Worm (Caenorhabditis elegans) whole organism, L4 larva: ENCODE data around the gene shc-2.

Experiments
- D1046.2 ChIP-seq: fragments of 200-800 bp; sonication (Bioruptor generic); IDR thresholded peaks from 2 replicates; pipeline ENCODE4 v1.3.6; 2022; ENCODE audit warnings: missing genetic modification characterization, missing compliant biosample characterization
- F26F4.8 ChIP-seq: fragments of 200-800 bp; sonication (Bioruptor generic); conservative IDR thresholded peaks from 2 replicates; pipeline ENCODE4 v1.3.6; 2022; ENCODE audit warnings: missing genetic modification characterization, missing compliant biosample characterization
- F44E2.7 ChIP-seq: fragments of 200-800 bp; sonication (Bioruptor generic); IDR thresholded peaks from 2 replicates; pipeline ENCODE4 v2.1.2; 2022; ENCODE audit warnings: missing genetic modification characterization, missing compliant biosample characterization
- T20F7.1 ChIP-seq: fragments of 200-800 bp; sonication (Bioruptor generic); optimal IDR thresholded peaks from 2 replicates; lab custom pipeline; 2018; ENCODE audit warnings: mild to moderate bottlenecking, missing genetic modification characterization, missing compliant biosample characterization
- Y105C5A.15 ChIP-seq: fragments of 200-800 bp; sonication (Bioruptor generic); IDR thresholded peaks from 2 replicates; pipeline ENCODE4 v1.3.6; 2022; ENCODE audit warnings: missing genetic modification characterization, missing compliant biosample characterization
- Y48G9A.11 ChIP-seq: fragments of 200-800 bp; sonication (Bioruptor generic); IDR thresholded peaks from 2 replicates; pipeline ENCODE4 v1.3.6; 2022; ENCODE audit warnings: missing genetic modification reagents, missing genetic modification characterization, missing compliant biosample characterization
- Y75B8A.6 ChIP-seq: fragments of 200-800 bp; sonication (Bioruptor generic); IDR thresholded peaks from 2 replicates; pipeline ENCODE4 v1.3.6; 2022; ENCODE audit warnings: missing genetic modification reagents, missing genetic modification characterization, missing compliant biosample characterization
- ZK546.5 ChIP-seq, 2 experiments: sonication (generic microtip); optimal IDR thresholded peaks; 2 replicates each; lab custom pipeline; 2017; ENCODE audit warnings: missing biosample characterization in 2 of 2, missing genetic modification characterization in 2 of 2
- ama-1 ChIP-seq: fragments of 150-350 bp; optimal IDR thresholded peaks from 2 replicates; lab custom pipeline; 2014; ENCODE audit warnings: inconsistent platforms, mixed read lengths
- attf-4 ChIP-seq: sonication (generic microtip); optimal IDR thresholded peaks from 3 replicates; lab custom pipeline; 2017; ENCODE audit warnings: missing biosample characterization, missing genetic modification characterization
- ceh-62 ChIP-seq: sonication (generic microtip); optimal IDR thresholded peaks from 2 replicates; lab custom pipeline; 2017; ENCODE audit warnings: missing biosample characterization, missing genetic modification characterization
- ceh-82 ChIP-seq: sonication (generic microtip); optimal IDR thresholded peaks from 2 replicates; lab custom pipeline; 2017; ENCODE audit warnings: missing biosample characterization, missing genetic modification characterization
- ces-1 ChIP-seq: fragments of 150-350 bp; sonication (generic microtip); optimal IDR thresholded peaks from 4 replicates; lab custom pipeline; 2014; ENCODE audit warnings: missing biosample characterization, missing genetic modification reagents, missing genetic modification characterization
- ctbp-1 ChIP-seq: fragments of 200-800 bp; sonication (Bioruptor generic); IDR thresholded peaks from 2 replicates; pipeline ENCODE4 v1.3.6; 2022; ENCODE audit warnings: missing genetic modification reagents, missing genetic modification characterization, missing compliant biosample characterization
- daf-16 ChIP-seq, 3 experiments: sonication (generic microtip); optimal IDR thresholded peaks; 2 replicates each; lab custom pipeline; 2016 to 2017; ENCODE audit warnings: missing genetic modification characterization in 3 of 3, missing genetic modification reagents in 3 of 3, mild to moderate bottlenecking in 2 of 3, missing compliant biosample characterization in 2 of 3, missing biosample characterization in 1 of 3, moderate library complexity in 1 of 3
- dmd-6 ChIP-seq: fragments of 200-800 bp; sonication (Bioruptor generic); IDR thresholded peaks from 2 replicates; pipeline ENCODE4 v1.3.6; 2022; ENCODE audit warnings: missing genetic modification reagents, missing genetic modification characterization, missing compliant biosample characterization
- dmd-8 ChIP-seq: fragments of 200-800 bp; sonication (Bioruptor generic); IDR thresholded peaks from 2 replicates; pipeline ENCODE4 v1.3.6; 2022; ENCODE audit warnings: missing genetic modification characterization, missing compliant biosample characterization
- dpl-1 ChIP-seq: fragments of 150-350 bp; optimal IDR thresholded peaks from 2 replicates; lab custom pipeline; 2014; ENCODE audit warnings: missing biosample characterization, missing genetic modification reagents, missing genetic modification characterization
- duxl-1 ChIP-seq: sonication (generic microtip); optimal IDR thresholded peaks from 2 replicates; lab custom pipeline; 2016; ENCODE audit warnings: mild to moderate bottlenecking, missing genetic modification characterization, moderate library complexity, missing compliant biosample characterization; ENCODE audit not compliant: poor library complexity
- dve-1 ChIP-seq: sonication (generic microtip); optimal IDR thresholded peaks from 2 replicates; lab custom pipeline; 2017; ENCODE audit warnings: antibody characterized with exemption, mild to moderate bottlenecking, missing genetic modification characterization, missing compliant biosample characterization; ENCODE audit not compliant: insufficient read depth
- egl-43 ChIP-seq: fragments of 200-800 bp; sonication (Bioruptor generic); IDR thresholded peaks from 2 replicates; pipeline ENCODE4 v1.3.6; 2022; ENCODE audit warnings: missing genetic modification reagents, missing genetic modification characterization, missing compliant biosample characterization
- hif-1 ChIP-seq, 2 experiments: sonication (generic microtip); optimal IDR thresholded peaks; 2 replicates each; lab custom pipeline; 2016 to 2017; ENCODE audit warnings: missing compliant biosample characterization in 2 of 2, missing genetic modification characterization in 2 of 2, missing genetic modification reagents in 2 of 2, missing genotype in 2 of 2, mild to moderate bottlenecking in 1 of 2
- hmg-1.1 ChIP-seq: fragments of 200-800 bp; sonication (Bioruptor generic); IDR thresholded peaks from 2 replicates; pipeline ENCODE4 v1.3.6; 2022; ENCODE audit warnings: missing genetic modification reagents, missing genetic modification characterization, missing compliant biosample characterization
- jun-1 ChIP-seq: fragments of 150-350 bp; optimal IDR thresholded peaks from 2 replicates; lab custom pipeline; 2014; ENCODE audit warnings: missing biosample characterization, missing genetic modification reagents, missing genetic modification characterization
- lim-7 ChIP-seq: fragments of 200-800 bp; sonication (Bioruptor generic); IDR thresholded peaks from 2 replicates; pipeline ENCODE4 v1.3.6; 2022; ENCODE audit warnings: missing genetic modification characterization, missing compliant biosample characterization
- lin-1 ChIP-seq: fragments of 200-800 bp; sonication (Bioruptor generic); IDR thresholded peaks from 2 replicates; pipeline ENCODE4 v1.3.6; 2022; ENCODE audit warnings: missing genetic modification reagents, missing genetic modification characterization, missing compliant biosample characterization
- lin-38 ChIP-seq: fragments of 200-800 bp; sonication (Bioruptor generic); IDR thresholded peaks from 2 replicates; pipeline ENCODE4 v1.3.6; 2022; ENCODE audit warnings: missing genetic modification reagents, missing genetic modification characterization, missing compliant biosample characterization
- lin-39 ChIP-seq: fragments of 150-350 bp; optimal IDR thresholded peaks from 2 replicates; lab custom pipeline; 2014; ENCODE audit warnings: missing biosample characterization, missing genetic modification reagents, missing genetic modification characterization
- madf-5 ChIP-seq, 2 experiments: fragments of 200-800 bp; sonication (Bioruptor generic); IDR thresholded peaks; 2 replicates each; pipeline ENCODE4 v1.3.6; 2022; ENCODE audit warnings: missing compliant biosample characterization in 2 of 2, missing genetic modification characterization in 2 of 2
- madf-9 ChIP-seq: fragments of 200-800 bp; sonication (Bioruptor generic); conservative IDR thresholded peaks from 2 replicates; pipeline ENCODE4 v1.3.6; 2022; ENCODE audit warnings: missing genetic modification reagents, missing genetic modification characterization, missing compliant biosample characterization
- mdt-29 ChIP-seq: fragments of 200-800 bp; sonication (Bioruptor generic); IDR thresholded peaks from 2 replicates; pipeline ENCODE4 v1.3.6; 2022; ENCODE audit warnings: missing genetic modification reagents, missing genetic modification characterization, missing compliant biosample characterization
- mes-2 ChIP-seq: sonication (generic microtip); optimal IDR thresholded peaks from 2 replicates; lab custom pipeline; 2016; ENCODE audit warnings: missing genotype, mild to moderate bottlenecking, missing genetic modification characterization, missing compliant biosample characterization; ENCODE audit not compliant: poor library complexity, severe bottlenecking
- nhr-102 ChIP-seq: sonication (generic microtip); optimal IDR thresholded peaks from 2 replicates; lab custom pipeline; 2016; ENCODE audit warnings: mild to moderate bottlenecking, missing genetic modification characterization, moderate library complexity, missing compliant biosample characterization
- nhr-111 ChIP-seq: fragments of 200-800 bp; sonication (Bioruptor generic); optimal IDR thresholded peaks from 2 replicates; lab custom pipeline; 2018; ENCODE audit warnings: mild to moderate bottlenecking, missing genetic modification characterization, missing compliant biosample characterization
- nhr-25 ChIP-seq: sonication (generic microtip); optimal IDR thresholded peaks from 2 replicates; lab custom pipeline; 2017; ENCODE audit warnings: missing genetic modification characterization, mild to moderate bottlenecking, missing compliant biosample characterization, antibody characterized with exemption, moderate library complexity, borderline replicate concordance; ENCODE audit not compliant: insufficient read depth
- nhr-42 ChIP-seq: fragments of 200-800 bp; sonication (Bioruptor generic); IDR thresholded peaks from 2 replicates; pipeline ENCODE4 v1.3.6; 2022; ENCODE audit warnings: missing genetic modification characterization, missing compliant biosample characterization
- nhr-76 ChIP-seq: fragments of 150-350 bp; optimal IDR thresholded peaks from 2 replicates; lab custom pipeline; 2014; ENCODE audit warnings: missing biosample characterization, missing genetic modification characterization
- nhr-77 ChIP-seq: fragments of 150-350 bp; optimal IDR thresholded peaks from 2 replicates; lab custom pipeline; 2014; ENCODE audit warnings: missing biosample characterization, missing genetic modification characterization
- pha-4 ChIP-seq, 2 experiments: fragments of 150-350 bp in 1 of 2; fragments of 200-800 bp in 1 of 2; sonication (Bioruptor generic) in 1 of 2; IDR thresholded peaks in 1 of 2; optimal IDR thresholded peaks in 1 of 2; 2 replicates each; pipeline versions ENCODE4 v1.3.6 to Lab custom; 2014 to 2022; ENCODE audit warnings: missing genetic modification characterization in 2 of 2, missing genetic modification reagents in 2 of 2, missing biosample characterization in 1 of 2, missing compliant biosample characterization in 1 of 2
- rbr-2 ChIP-seq: sonication (generic microtip); optimal IDR thresholded peaks from 2 replicates; lab custom pipeline; 2016; ENCODE audit warnings: missing genotype, missing genetic modification characterization, missing compliant biosample characterization
- skn-1 ChIP-seq: fragments of 150-350 bp; optimal IDR thresholded peaks from 2 replicates; lab custom pipeline; 2014; ENCODE audit warnings: missing biosample characterization, missing genetic modification characterization
- spr-1 ChIP-seq: sonication (generic microtip); optimal IDR thresholded peaks from 2 replicates; lab custom pipeline; 2016; ENCODE audit warnings: mild to moderate bottlenecking, missing genetic modification characterization, missing compliant biosample characterization
- tra-1 ChIP-seq: fragments of 200-800 bp; sonication (Bioruptor generic); IDR thresholded peaks from 2 replicates; pipeline ENCODE4 v1.3.6; 2022; ENCODE audit warnings: missing genetic modification reagents, missing genetic modification characterization, missing compliant biosample characterization
- zag-1 ChIP-seq: fragments of 150-350 bp; optimal IDR thresholded peaks from 2 replicates; lab custom pipeline; 2014; ENCODE audit warnings: missing biosample characterization, missing genetic modification characterization
- zip-11 ChIP-seq: fragments of 200-800 bp; sonication (Bioruptor generic); IDR thresholded peaks from 2 replicates; pipeline ENCODE4 v1.3.6; 2022; ENCODE audit warnings: missing genetic modification characterization, missing compliant biosample characterization

Gene shc-2

DNA sequence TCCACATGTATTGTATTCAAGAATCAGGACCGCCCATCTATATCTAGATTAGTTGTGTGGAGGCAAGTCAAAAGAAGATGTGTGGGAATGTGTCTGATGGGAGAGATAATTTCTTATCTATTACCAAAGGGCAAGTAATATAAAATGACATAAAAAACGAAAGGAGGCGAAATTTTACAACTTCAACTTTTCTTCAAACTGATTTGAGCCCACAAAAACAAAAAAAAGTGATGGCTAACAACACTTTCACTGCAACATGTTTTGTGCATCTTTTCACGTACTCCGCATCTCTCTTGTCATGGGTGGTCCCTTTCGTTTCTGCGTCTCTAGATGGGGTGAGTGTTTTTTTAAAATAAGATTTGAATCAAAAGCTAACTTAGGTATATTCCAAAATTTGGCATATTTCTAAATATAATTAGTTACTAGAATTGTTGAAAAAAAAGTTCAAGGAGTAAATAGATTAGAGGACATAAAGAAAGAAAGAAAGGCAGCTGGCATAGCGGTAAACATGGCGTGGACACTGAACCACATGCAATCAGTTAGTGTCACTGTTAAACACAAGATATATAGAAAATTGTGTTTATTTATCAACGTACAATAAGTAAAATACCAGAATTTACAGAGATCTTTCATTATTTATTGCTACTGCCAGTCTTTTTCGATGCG lies 27.3 kb upstream of the shc-2 start, which contains the start of gene ZK546.19 (continued):
- TF ChIP-seq ZK546.5 (tag; optimal IDR thresholded peaks at IDR 0.05; lab: Kevin White, UChicago) (no peak), skn-1 (tag; lab: Kevin White, UChicago) (no peak), nhr-42 (no peak), dve-1 (tag; lab: Kevin White, UChicago) (no peak), ctbp-1 (GFP tag; lab: Robert Waterston, UW) (no peak), nhr-76 (tag; lab: Kevin White, UChicago) (no peak), lin-39 (tag; lab: Kevin White, UChicago) (no peak), ces-1 (no peak), mdt-29 (GFP tag; lab: Robert Waterston, UW) (no peak), nhr-102 (tag; lab: Kevin White, UChicago) (no peak), dmd-8 (no peak), tra-1 (GFP tag; lab: Robert Waterston, UW) (no peak), nhr-25 (tag; lab: Kevin White, UChicago) (no peak), nhr-77 (no peak), daf-16 (GFP tag; optimal IDR thresholded peaks at IDR 0.05; lab: Kevin White, UChicago) (peak in 1 of 2 experiments; percentile 39), daf-16 (tag; optimal IDR thresholded peaks at IDR 0.05; lab: Kevin White, UChicago) (peak; percentile 70), ceh-62 (tag; lab: Kevin White, UChicago) (no peak), dmd-6 (GFP tag; lab: Robert Waterston, UW) (no peak; the same call in 1 of the 2 replicates), zag-1 (tag; lab: Kevin White, UChicago) (no peak), attf-4 (tag; lab: Kevin White, UChicago) (no peak), ama-1 (lab: Kevin White, UChicago) (peak; percentile 27), dpl-1 (GFP tag; lab: Kevin White, UChicago) (peak; percentile 2), ceh-82 (no peak), T20F7.1 (GFP tag; lab: Kevin White, UChicago) (peak; percentile 21)
- TF ChIP-seq, all 104 proteins: peak for 14

DNA sequence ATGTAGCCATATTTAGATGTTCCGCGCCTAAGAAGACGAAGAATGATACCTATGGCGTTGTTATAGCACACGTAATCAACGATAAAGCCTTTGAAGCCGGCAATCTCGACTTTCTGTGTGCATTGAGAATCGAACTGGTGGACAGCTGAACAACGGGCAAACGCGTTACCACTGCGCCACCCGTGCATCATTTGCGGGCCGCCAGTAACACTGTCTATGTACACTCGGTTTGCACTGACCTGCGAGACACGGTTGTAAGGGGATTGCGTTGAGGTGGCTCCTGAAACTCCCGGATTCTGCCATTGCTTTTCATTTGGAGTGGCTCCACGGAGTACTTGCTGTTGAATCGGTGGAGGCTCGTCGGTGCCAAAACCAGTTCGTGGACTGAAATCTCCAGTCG lies 26.6 kb upstream of the shc-2 start:
- TF ChIP-seq dmd-8 (peak; percentile 84), nhr-25 (tag; lab: Kevin White, UChicago) (peak; percentile 57), jun-1 (tag; lab: Kevin White, UChicago) (peak; percentile 6), daf-16 (GFP tag; optimal IDR thresholded peaks at IDR 0.05; lab: Kevin White, UChicago) (peak; percentile 4 to 31), daf-16 (tag; optimal IDR thresholded peaks at IDR 0.05; lab: Kevin White, UChicago) (peak; percentile 37), hif-1 (tag; optimal IDR thresholded peaks at IDR 0.05; lab: Kevin White, UChicago) (peak in 1 of 2 experiments; percentile 32), Y75B8A.6 (GFP tag; lab: Robert Waterston, UW) (peak; percentile 74; the same call in 1 of the 2 replicates), dve-1 (tag; lab: Kevin White, UChicago) (peak; percentile 23), madf-5 (GFP tag; IDR thresholded peaks at IDR 0.05; lab: Robert Waterston, UW) (peak; percentile 38 to 67; a peak in 2 of 4 replicates), ces-1 (no peak), mes-2 (peak; percentile 79), T20F7.1 (GFP tag; lab: Kevin White, UChicago) (peak; percentile 39), zip-11 (GFP tag; lab: Robert Waterston, UW) (no peak), rbr-2 (peak; percentile 42), Y48G9A.11 (peak; percentile 79), nhr-77 (no peak), F26F4.8 (GFP tag; lab: Robert Waterston, UW) (no peak; the same call in 1 of the 2 replicates), nhr-42 (peak; percentile 75), lin-1 (GFP tag; lab: Robert Waterston, UW) (peak; percentile 22; the same call in 1 of the 2 replicates), spr-1 (tag; lab: Kevin White, UChicago) (peak; percentile 59), lim-7 (peak; percentile 74), duxl-1 (peak; percentile 80), nhr-111 (peak; percentile 38), hmg-1.1 (GFP tag; lab: Robert Waterston, UW) (peak; percentile 65), madf-9 (GFP tag; lab: Robert Waterston, UW) (peak; percentile 63; the same call in 1 of the 2 replicates), lin-38 (GFP tag; lab: Robert Waterston, UW) (peak; percentile 76), Y105C5A.15 (GFP tag; lab: Robert Waterston, UW) (0 out of 2 replicates have a peak, but pooled peaks have one; percentile 10), D1046.2 (peak; percentile 71; the same call in 1 of the 2 replicates), pha-4 (GFP tag; IDR thresholded peaks at IDR 0.05; lab: Robert Waterston, UW) (peak; percentile 81), pha-4 (tag; optimal IDR thresholded peaks at IDR 0.05; lab: Kevin White, UChicago) (no peak), F44E2.7 (GFP tag; lab: Robert Waterston, UW) (peak; percentile 66; the same call in 1 of the 2 replicates), egl-43 (GFP tag; lab: Robert Waterston, UW) (peak; percentile 82)
